Worm (Caenorhabditis elegans) whole organism, early embryonic: ENCODE results near the gene clec-255.

Experiments
- ama-1 ChIP-seq: fragments of 150-350 bp; optimal IDR thresholded peaks from 2 replicates; lab custom pipeline; 2014
- flt-1 ChIP-seq: fragments of 200-800 bp; sonication (Bioruptor generic); IDR thresholded peaks from 2 replicates; pipeline ENCODE4 v1.3.6; 2022; ENCODE audit warnings: missing genetic modification characterization, missing compliant biosample characterization
- hmbx-1 ChIP-seq: sonication (generic microtip); optimal IDR thresholded peaks from 2 replicates; lab custom pipeline; 2016; ENCODE audit warnings: mild to moderate bottlenecking, missing genetic modification characterization, missing compliant biosample characterization
- scrt-1 ChIP-seq: fragments of 200-800 bp; sonication (Bioruptor generic); IDR thresholded peaks from 2 replicates; pipeline ENCODE4 v1.3.6; 2022; ENCODE audit warnings: missing genetic modification characterization, missing compliant biosample characterization
- tra-4 ChIP-seq: sonication (generic microtip); optimal IDR thresholded peaks from 2 replicates; lab custom pipeline; 2017; ENCODE audit warnings: missing genetic modification characterization, missing compliant biosample characterization

ce11 chrV:18733942-18734341 is 36.6 kb downstream of the clec-255 start:
- no peak for TF ChIP-seq scrt-1
- TF ChIP-seq flt-1 (GFP tag; lab: Robert Waterston, UW), result no peak
- TF ChIP-seq tra-4 (tag; lab: Kevin White, UChicago), result no peak
- TF ChIP-seq ama-1 (lab: Kevin White, UChicago), result no peak
- no peak for TF ChIP-seq hmbx-1 (tag; lab: Kevin White, UChicago)
